Fruit fly (Drosophila melanogaster): ENCODE results near the gene CG5953.

CG5953 gene

DNA sequence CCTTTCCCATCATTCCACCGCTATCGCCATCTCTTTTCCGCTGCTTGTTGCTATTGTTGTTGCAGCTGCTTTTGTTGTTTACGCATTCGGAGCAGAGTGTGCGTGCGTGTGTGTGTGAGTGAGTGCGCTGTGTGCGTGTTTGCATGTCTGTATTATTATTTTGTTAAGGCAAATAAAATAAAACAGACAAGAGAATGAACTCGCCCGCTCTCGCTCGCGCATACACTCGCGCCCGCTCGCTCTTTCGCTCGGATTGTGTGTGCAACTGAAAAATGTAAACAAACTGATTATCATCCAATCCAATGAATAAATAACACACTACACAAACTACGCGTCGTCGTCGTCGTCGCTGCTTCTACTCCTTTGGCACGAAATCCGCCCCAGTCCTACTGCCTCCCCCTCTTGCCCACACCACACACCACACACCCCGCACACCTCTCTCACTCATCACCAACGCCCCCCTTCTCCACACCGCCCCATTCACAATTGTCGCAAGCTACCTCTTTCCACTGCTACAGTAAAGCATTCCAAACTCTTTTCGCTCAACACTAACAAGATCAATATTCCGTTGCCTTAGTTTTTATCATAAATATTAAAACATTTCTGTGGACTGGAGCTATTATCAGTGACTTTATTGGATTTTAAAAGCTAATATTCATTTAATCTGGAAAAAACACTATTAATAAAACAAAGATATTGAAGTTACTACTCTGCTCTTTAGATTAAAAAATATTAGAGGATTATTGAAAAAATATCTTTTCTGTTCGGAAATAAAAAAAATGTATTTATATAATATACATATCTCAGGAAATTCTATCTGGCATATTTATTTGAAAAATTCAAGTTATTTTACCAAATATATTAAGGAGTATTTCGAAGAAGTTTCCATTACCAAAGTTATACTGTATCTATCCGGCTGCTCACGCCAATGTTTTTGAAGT, 11.1 kb downstream of the CG5953 start (continued):
- TF ChIP-seq B-H1 (GFP tag; IDR thresholded peaks at IDR 0.05), result peak; percentile 44; the same call in 1 of the 3 replicates
- peak; percentile 31 for TF ChIP-seq fd3F (GFP tag; optimal IDR thresholded peaks at IDR 0.05)
- TF ChIP-seq sob (GFP tag; IDR thresholded peaks at IDR 0.05), result peak; percentile 81
- TF ChIP-seq Dll (GFP tag; IDR thresholded peaks at IDR 0.05; ENCODE audit: partially characterized antibody), result peak; percentile 38; the same call in 2 of the 4 replicates
- TF ChIP-seq Atf3 (GFP tag; optimal IDR thresholded peaks at IDR 0.05), result peak; percentile 40
- peak; percentile 29 for TF ChIP-seq CG1647 (GFP tag; optimal IDR thresholded peaks at IDR 0.05)
- TF ChIP-seq CG2129 (GFP tag; IDR thresholded peaks at IDR 0.05; ENCODE audit: partially characterized antibody), result no peak
- TF ChIP-seq CG13424 (tag; optimal IDR thresholded peaks at IDR 0.05), result peak; percentile 72
- TF ChIP-seq tio (GFP tag; optimal IDR thresholded peaks at IDR 0.05), result peak; percentile 33
- peak; percentile 85 for TF ChIP-seq twi (tag; optimal IDR thresholded peaks at IDR 0.05)
- TF ChIP-seq CG9932 (GFP tag; IDR thresholded peaks at IDR 0.05), result 0 out of 2 replicates have a peak, but pooled peaks have one; percentile 6
- no peak for TF ChIP-seq usp (GFP tag; optimal IDR thresholded peaks at IDR 0.05)
- peak; percentile 59; the same call in 2 of the 3 replicates for TF ChIP-seq CG11695 (GFP tag; IDR thresholded peaks at IDR 0.05)
- TF ChIP-seq aop (GFP tag; IDR thresholded peaks at IDR 0.05), result no peak
- TF ChIP-seq CG9876 (GFP tag; optimal IDR thresholded peaks at IDR 0.05), result peak; percentile 60
- TF ChIP-seq Poxn (GFP tag; IDR thresholded peaks at IDR 0.05), result no peak
- peak; percentile 92 for TF ChIP-seq sd (tag; optimal IDR thresholded peaks at IDR 0.05)
- peak; percentile 97 for TF ChIP-seq CG2202 (tag; optimal IDR thresholded peaks at IDR 0.05)
- TF ChIP-seq dm (GFP tag; optimal IDR thresholded peaks at IDR 0.05), result peak; percentile 78
- peak; percentile 38 for TF ChIP-seq CG30403 (GFP tag; optimal IDR thresholded peaks at IDR 0.05)
- peak; percentile 66 for TF ChIP-seq CG13123 (GFP tag; optimal IDR thresholded peaks at IDR 0.05)
- peak; percentile 23 for TF ChIP-seq Sry-δ (GFP tag; optimal IDR thresholded peaks at IDR 0.05)
- TF ChIP-seq CG10565 (GFP tag; optimal IDR thresholded peaks at IDR 0.05), result no peak
- peak; percentile 91 for TF ChIP-seq HHEX (GFP tag; optimal IDR thresholded peaks at IDR 0.05)
- TF ChIP-seq unc-4 (GFP tag; IDR thresholded peaks at IDR 0.05; ENCODE audit: partially characterized antibody), result no peak
- TF ChIP-seq ase (GFP tag; IDR thresholded peaks at IDR 0.05), result peak; percentile 52; the same call in 1 of the 3 replicates
- peak; percentile 79 for TF ChIP-seq CG6683 (GFP tag; optimal IDR thresholded peaks at IDR 0.05)
- peak; percentile 35; the same call in 1 of the 2 replicates for TF ChIP-seq ato (GFP tag; IDR thresholded peaks at IDR 0.05; ENCODE audit: partially characterized antibody)
- peak; percentile 81 for TF ChIP-seq Nf-YB (GFP tag; optimal IDR thresholded peaks at IDR 0.05)
- TF ChIP-seq E2f2 (GFP tag; IDR thresholded peaks at IDR 0.05), result peak; percentile 39; the same call in 1 of the 2 replicates
- TF ChIP-seq Asciz (GFP tag; optimal IDR thresholded peaks at IDR 0.05), result peak; percentile 96
- peak; percentile 66 for TF ChIP-seq p53 (GFP tag; optimal IDR thresholded peaks at IDR 0.05)
- TF ChIP-seq CG6272 (GFP tag; IDR thresholded peaks at IDR 0.05), result no peak
- TF ChIP-seq CG6791 (GFP tag; IDR thresholded peaks at IDR 0.05; ENCODE audit: partially characterized antibody), result peak; percentile 45; the same call in 1 of the 3 replicates
- TF ChIP-seq bsh (GFP tag; optimal IDR thresholded peaks at IDR 0.05), result peak; percentile 77 to 89
- no peak for TF ChIP-seq amos (GFP tag; IDR thresholded peaks at IDR 0.05; ENCODE audit: partially characterized antibody)
- peak; percentile 22 for TF ChIP-seq Abd-B (GFP tag; optimal IDR thresholded peaks at IDR 0.05)
- peak; percentile 49; the same call in 1 of the 3 replicates for TF ChIP-seq zen2 (GFP tag; IDR thresholded peaks at IDR 0.05; ENCODE audit: partially characterized antibody)
- TF ChIP-seq CG3281 (GFP tag; optimal IDR thresholded peaks at IDR 0.05), result peak; percentile 78
- TF ChIP-seq eyg (GFP tag; optimal IDR thresholded peaks at IDR 0.05), result peak; percentile 90
- no peak; the same call in 1 of the 2 replicates for TF ChIP-seq sna (GFP tag; IDR thresholded peaks at IDR 0.05; ENCODE audit: partially characterized antibody)
- peak; percentile 74 for TF ChIP-seq CG10979 (tag; optimal IDR thresholded peaks at IDR 0.05)
- peak; percentile 87 for TF ChIP-seq Fer1 (GFP tag; optimal IDR thresholded peaks at IDR 0.05)
- peak; percentile 73 to 90 for TF ChIP-seq Trl (optimal IDR thresholded peaks at IDR 0.05)
- peak; percentile 92 for TF ChIP-seq Trl (GFP tag; optimal IDR thresholded peaks at IDR 0.05)
- TF ChIP-seq jumu (GFP tag; optimal IDR thresholded peaks at IDR 0.05), result peak; percentile 33
- TF ChIP-seq nerfin-1 (tag; optimal IDR thresholded peaks at IDR 0.05), result peak; percentile 90
